Fruit fly (Drosophila melanogaster) Kc167 (cell line): Measurements from ENCODE around the gene Pde6.

Experiments
- Sin3A ChIP-seq: fragments of >200 bp; optimal IDR thresholded peaks from 2 replicates; lab custom pipeline; 2018; ENCODE audit warnings: missing external identifiers
- h ChIP-seq: fragments of >200 bp; optimal IDR thresholded peaks from 3 replicates; lab custom pipeline; 2018; ENCODE audit warnings: missing external identifiers
- psq ChIP-seq: fragments of >200 bp; optimal IDR thresholded peaks from 2 replicates; lab custom pipeline; 2017; ENCODE audit warnings: missing external identifiers
- ttk ChIP-seq: sonication (Bioruptor generic); optimal IDR thresholded peaks from 2 replicates; lab custom pipeline; 2017; ENCODE audit warnings: missing external identifiers

dm6 chr3R:14568501-14569137 is 10.5 kb upstream of the Pde6 start, which contains the start of gene CG8066:
- no peak for TF ChIP-seq psq
- no peak for TF ChIP-seq Sin3A (lab: Kevin White, UChicago)
- TF ChIP-seq h (lab: Kevin White, UChicago), result no peak
- TF ChIP-seq ttk (lab: Kevin White, UChicago), result no peak
